Worm (Caenorhabditis elegans) whole organism, dauer: Measurements from ENCODE around the gene C48B4.3.

Source experiments
- unc-62 ChIP-seq: sonication (generic microtip); optimal IDR thresholded peaks from 2 replicates; lab custom pipeline; 2017; ENCODE audit warnings: missing biosample characterization, missing genetic modification reagents, missing genetic modification characterization

The C48B4.3 gene

DNA sequence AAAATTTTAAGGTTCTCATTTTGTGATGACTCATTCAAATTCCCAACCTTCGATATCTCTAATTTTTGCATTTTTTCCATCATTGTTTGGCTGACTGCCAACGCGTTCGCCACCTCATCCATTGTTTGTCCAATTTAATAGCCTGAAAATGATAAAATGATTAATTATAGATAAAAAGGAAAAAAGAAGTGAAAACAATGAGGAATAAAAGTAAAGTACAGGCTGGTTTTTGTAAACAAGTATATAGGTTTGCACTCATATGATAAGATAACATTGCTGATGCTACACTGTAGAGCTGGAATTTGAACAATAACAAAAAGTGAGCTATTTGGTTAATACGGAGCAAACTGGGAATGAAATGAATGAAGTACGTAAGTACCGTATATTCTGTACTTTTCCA is at the start of gene C48B4.3:
Gene C48B4.3, minus strand, starts transcription at position 149 of the 400 bp plus-strand sequence.
- no peak for TF ChIP-seq unc-62 (GFP tag; lab: Kevin White, UChicago)

DNA sequence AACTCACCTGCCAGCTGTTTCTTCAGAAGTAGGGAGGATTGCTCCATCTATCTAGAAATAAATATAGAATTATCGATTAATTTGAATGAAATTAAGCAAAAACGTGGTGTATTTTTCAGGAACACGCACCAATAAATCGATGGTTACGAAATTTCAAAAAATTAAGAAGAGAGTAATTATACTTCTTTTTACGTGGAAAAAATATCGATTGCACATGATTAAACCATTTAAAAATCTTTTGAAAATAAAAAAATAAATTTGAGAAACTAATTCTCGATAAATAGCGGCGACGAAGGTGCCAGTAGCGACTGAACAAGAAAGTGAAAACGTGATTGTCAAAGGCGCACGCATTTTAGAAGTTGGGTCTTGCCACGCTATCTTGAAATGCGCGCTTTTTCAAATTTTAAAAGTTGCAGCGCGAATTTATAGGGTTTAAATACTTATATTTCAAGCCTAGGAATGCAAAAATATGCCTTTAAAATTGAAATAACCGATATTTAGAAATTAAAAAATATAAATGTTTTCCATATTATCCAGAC is 49.0 kb upstream of the C48B4.3 start, which contains the start of gene ubc-7:
Gene ubc-7, minus strand, starts transcription at position 51 of the 539 bp plus-strand sequence.
- no peak for TF ChIP-seq unc-62 (GFP tag; lab: Kevin White, UChicago)

DNA sequence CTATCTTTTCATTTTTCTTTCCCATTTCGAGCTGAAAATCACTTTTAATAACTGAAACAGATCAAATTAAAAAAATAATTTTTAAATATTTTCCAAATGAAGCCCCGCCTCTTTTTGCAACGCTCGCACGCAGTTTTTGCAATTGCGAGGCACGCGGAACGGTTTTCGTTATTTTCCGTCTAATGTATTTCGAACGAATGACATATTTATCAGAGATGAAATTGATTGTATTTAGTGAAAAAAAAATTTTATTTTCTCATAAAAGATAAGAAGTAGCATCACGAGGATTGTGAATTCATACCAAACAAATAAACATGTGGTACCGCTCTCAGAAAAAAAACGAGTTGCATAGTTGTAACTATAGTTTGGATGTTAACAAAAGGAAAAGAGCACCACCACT is 47.7 kb upstream of the C48B4.3 start, which contains the start of gene rpac-19:
Gene rpac-19, minus strand, starts transcription at position 31 of the 400 bp plus-strand sequence.
- no peak for TF ChIP-seq unc-62 (GFP tag; lab: Kevin White, UChicago)

DNA sequence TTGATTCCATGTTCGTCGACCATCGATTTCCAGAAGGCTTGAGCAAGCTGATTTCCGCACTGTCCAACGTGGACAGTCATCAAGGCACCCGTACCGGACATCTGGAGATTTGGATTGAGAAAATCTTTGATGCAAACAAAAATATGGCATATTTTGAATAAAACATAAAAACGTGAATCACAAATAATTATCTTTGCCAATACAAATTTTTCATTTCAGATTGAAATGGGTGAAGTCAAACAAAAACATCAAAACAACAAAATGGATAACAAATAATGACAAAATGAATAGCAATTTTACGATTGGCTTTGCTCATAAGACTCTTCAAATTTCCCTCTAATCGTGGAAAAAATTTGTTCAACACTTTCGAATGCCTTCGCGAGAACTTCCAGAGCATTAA is 46.9 kb upstream of the C48B4.3 start, which contains the start of gene tbg-1:
Gene tbg-1, minus strand, starts transcription at position 101 of the 400 bp plus-strand sequence.
- no peak for TF ChIP-seq unc-62 (GFP tag; lab: Kevin White, UChicago)

DNA sequence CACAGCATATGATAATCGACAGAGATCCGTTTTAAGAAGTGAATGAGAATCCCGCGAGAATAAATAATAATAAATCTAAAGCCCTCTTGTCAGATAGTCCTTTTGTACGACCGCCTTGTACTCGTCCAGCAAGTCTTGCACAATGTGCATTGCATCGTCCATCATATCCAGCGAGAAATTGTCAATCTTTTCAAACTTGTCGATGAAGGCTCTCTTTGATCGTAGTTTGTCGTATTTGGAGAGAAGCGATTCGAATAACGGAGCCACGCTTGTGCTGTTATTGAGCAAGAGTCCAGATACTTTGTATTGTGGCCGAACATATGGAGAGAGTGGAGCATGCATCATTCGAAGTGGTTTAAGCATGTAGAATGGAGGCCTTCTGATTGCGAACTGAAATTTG is 44.4 kb upstream of the C48B4.3 start:
- no peak for TF ChIP-seq unc-62 (GFP tag; lab: Kevin White, UChicago)

DNA sequence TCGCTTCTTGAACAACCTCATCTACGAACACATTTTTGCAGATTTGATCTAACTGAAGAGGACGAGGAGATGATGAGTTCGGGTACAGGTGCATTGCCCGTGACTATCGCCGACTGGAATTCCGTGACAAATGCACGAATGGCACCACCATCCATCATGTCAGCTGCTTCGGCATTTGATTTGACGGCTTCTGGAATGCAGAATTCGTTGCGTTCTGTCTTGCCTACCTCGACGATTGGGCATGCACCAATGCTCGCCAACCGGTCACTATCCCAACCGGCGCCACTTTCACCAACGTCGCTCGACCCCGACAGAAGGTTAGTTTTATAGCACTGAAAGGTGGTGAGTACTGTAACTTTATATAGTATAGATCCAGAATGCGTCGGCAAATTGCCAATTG is 41.3 kb upstream of the C48B4.3 start:
- TF ChIP-seq unc-62 (GFP tag; lab: Kevin White, UChicago): no peak

DNA sequence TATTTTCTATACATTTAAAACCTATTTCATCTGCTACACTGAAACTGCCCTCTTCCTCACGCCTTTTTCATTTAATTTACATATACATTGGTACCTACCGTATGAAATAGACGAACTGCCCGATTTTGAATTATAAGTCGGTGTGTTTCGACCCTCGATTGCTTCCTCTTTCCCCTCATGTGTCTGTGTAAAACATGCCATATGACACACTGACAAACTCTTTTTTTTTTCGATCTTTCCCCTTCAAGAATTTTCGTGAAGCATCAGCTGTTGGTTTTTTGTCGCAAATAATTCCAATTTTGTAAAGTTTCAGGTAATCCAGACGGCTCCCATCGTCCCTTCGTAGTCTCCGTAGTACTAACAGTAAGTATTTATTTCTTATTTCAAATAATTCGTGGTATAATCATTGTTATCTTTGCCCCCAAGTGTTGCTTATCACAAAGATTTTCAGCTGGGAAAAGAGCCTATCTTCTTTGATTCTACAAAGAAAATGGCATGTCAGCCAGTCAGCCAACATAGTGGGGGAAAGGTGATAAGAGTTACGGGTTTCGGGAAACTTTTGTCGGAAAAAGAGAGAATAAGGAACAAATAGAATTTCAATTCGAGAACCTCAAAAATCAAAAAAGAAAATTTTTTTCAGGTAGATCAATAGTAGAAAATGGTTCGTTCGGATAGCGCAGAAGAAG is 39.8 kb upstream of the C48B4.3 start:
- TF ChIP-seq unc-62 (GFP tag; lab: Kevin White, UChicago): no peak

DNA sequence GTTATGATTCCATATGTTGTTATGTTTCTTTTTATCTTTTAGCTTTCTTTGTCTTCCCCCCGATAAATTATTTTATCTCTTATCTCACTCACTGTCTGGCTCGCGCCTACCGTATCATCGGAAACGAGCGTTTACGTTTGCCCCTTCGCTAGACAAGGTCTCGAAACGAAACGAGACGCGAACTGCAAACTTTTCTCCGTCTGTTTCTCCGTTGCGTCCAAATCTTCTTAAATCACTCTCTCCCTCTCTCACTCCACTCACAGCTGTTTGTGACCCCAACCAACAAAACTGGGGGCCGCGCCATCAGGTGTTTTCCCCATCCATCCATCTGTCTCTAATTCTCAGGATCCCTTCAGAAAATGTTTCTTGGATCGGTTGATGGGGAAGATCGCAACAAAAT is 38.0 kb upstream of the C48B4.3 start:
- no peak for TF ChIP-seq unc-62 (GFP tag; lab: Kevin White, UChicago)

DNA sequence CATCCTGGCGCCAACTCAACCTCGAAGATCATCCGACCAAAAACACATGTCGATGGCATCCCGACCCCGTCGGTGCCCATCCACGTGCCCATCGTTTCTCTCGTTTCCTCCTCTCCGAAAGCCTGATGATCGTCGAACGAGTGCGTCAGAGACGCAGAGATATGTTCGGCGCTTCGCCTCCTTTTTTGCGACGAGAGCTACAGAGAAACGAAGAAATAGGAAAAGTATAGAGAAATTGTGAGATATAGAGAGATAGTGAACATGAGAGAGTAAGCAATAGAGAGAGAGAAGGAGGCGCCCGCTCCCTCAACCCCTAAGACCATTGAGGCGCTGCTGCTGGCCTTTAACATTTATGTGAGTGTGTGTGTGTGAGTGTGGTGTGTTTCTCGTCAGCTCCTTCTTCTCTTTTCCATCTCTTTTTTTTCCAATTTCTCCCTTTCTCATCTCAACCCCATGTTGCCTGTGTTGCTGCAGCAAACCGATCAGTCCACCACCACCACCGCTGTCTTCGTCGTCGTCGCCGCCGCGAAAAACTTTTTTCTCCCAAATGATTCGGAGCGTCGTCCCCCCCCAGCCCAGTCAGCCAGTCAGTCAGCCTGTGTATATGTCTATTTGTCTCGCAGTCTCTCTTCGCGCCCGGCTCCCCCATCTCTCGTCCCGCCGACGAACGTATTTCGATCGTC is 37.0 kb upstream of the C48B4.3 start, which contains the start of gene hlh-11:
Gene hlh-11, plus strand, starts transcription at position 633 of the 683 bp plus-strand sequence.
- no peak for TF ChIP-seq unc-62 (GFP tag; lab: Kevin White, UChicago)

DNA sequence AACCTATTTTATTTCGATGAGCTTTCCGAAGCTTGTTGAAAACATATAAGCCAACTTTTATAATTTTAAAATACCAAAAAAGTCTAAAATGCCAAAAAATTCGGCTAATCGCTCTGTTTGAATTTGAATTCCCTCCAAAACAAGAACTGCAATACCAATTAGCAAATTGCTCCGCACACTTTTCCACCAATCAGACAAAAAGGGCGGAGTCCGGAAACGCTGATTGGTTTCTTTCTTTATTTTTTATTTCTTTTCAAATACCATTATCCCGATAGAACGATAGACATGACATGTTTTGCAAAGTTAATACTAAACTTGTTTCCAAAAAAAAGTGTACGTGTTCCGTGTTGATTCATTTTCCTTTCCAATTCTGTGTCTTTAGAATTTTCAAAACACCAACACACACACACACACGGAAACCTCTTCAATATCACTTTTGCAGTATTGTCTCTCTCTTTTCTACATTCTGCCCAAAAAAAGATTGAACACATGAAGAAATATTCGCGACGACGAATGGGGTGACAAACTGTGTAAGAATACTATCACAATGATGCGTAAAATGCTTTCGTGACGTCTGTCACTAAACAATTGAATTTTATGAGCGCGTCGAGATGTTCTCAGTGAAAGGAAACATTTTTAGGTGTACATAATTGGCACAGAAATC is 35.5 kb upstream of the C48B4.3 start:
- no peak for TF ChIP-seq unc-62 (GFP tag; lab: Kevin White, UChicago)

DNA sequence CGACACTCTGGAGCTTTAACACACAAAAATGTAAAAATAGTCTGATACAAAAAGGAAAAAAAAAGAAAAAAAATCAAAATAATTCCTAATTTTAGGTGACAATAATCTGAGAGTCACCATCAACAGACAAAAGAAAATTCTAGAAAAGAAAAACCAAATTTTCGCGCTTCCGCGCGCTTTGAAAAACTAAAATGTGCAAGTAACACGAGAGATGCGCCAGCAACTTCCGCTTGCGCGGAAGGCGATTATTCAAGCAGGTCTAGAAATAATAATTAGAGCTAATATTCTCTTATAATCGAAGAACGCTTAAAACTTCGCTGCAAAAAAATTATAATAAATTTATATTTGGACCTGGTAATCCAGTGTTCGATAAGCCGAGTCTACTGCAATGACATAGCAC is 34.7 kb upstream of the C48B4.3 start:
- TF ChIP-seq unc-62 (GFP tag; lab: Kevin White, UChicago): no peak

DNA sequence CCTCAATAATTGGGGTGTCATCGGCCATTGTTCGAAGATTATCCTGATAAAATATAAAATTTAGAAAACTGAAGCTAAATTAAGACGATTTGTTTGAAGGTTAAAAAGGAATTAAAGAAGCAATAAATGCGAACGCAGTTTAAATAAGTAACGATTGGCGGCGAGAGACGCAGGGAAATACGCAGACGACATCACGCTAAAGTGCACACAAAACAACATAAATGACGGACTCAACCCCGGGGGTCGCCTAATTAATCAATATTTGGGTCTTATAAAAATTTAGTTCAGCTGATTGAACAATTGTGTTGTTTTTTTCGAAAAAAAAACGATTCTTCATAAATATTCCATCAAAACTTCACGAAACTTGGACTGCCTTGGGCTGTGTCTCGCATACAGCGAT is 34.2 kb upstream of the C48B4.3 start, which contains the start of gene hcp-3:
Gene hcp-3, minus strand, starts transcription at position 45 of the 400 bp plus-strand sequence.
- TF ChIP-seq unc-62 (GFP tag; lab: Kevin White, UChicago): no peak

DNA sequence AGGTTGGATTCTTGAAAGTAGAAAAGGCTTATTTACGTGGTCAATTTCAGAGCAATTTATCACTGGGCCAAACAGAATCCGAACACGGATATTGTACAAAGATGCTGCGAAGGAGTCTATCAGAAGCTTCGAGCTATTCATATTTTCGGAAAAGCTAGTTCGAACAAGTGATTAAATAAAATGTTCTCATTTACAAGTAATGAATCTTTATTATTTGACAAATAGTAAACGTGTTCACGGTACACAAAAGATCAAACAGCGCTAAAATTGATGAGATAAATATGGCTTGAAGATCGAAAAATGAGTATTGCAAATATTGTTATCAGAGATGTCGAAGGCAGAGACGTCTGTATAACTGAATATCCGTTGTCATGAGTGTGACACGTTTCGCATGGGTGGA is 32.9 kb upstream of the C48B4.3 start:
- TF ChIP-seq unc-62 (GFP tag; lab: Kevin White, UChicago): no peak

DNA sequence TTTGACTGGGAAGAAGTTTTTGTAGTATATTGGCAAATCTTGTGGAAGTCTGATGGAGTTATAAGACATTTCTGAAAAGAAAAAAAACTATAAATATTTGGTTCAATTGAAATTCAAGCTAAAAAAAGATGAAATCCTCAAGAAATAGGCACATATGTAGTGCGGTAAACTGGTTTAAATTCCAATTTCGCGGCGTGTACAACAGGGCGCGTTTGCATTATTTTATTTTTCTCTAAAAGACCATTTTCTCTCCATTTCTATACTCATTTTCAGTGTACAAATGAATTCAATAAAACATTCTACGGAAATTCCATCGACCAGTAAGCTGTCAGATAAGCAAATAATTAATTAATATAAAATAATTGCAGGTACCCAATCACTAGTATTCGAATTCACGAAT is 32.0 kb upstream of the C48B4.3 start, which contains the start of the genes pri-1 and F58A4.6:
Gene pri-1, minus strand, starts transcription at position 71 of the 400 bp plus-strand sequence.
Gene F58A4.6, plus strand, starts transcription at position 272 of the 400 bp plus-strand sequence.
- no peak for TF ChIP-seq unc-62 (GFP tag; lab: Kevin White, UChicago)

DNA sequence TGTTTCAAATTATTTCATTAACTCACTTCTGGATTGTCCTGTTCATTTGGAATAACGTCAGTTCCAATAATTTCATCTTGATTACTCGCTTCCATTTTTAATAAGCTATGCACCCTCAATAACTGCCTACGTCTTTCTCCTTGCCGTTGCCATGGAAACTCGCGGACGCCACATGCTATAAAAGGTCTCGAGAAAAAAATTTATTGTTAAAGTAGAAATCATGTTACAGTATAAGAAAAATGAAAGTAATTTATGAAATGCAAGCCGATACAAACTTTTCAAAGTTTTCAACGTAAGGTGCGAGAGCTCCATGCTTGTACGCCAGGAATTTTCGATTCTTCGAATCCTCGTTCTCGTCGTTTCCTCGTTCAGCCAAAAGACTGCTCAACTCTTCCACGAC is 29.9 kb upstream of the C48B4.3 start, which contains the start of gene bbs-4:
Gene bbs-4, minus strand, starts transcription at position 101 of the 400 bp plus-strand sequence.
- no peak for TF ChIP-seq unc-62 (GFP tag; lab: Kevin White, UChicago)
